Fruit fly (Drosophila melanogaster): Measurements from ENCODE around the gene CG2444.

DNA sequence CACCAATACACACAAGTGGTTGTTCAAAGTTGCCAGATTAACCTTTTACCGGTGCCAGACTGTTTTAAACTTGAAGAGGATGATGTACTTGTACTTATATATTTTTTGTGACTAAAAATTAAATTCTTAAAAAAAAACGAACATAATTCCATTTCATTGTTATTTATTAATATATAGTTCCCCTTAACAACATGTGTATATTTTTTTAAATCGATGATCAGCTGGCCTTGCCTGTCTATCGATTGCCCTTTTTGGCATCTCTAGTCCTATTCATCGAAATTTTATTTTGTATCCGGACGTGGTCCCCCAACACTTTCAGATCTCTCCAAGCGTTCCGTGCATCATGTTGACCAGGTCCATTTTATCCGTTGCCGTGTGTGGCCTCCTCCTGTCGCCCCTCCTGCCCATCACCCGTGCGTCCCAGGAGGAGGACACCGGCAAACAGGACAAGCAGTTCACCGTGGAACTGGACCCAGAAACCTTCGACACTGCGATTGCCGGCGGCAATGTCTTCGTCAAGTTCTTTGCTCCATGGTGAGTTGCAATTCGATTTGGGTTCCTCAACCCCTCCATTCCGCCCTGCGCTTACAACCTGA, 11.7 kb upstream of the CG2444 start, which contains the start of gene prtp:
- TF ChIP-seq gl (tag; optimal IDR thresholded peaks at IDR 0.05), result no peak
- TF ChIP-seq Snoo (tag; optimal IDR thresholded peaks at IDR 0.05), result no peak
- no peak for TF ChIP-seq D1 (tag; optimal IDR thresholded peaks at IDR 0.05)
- TF ChIP-seq Pif1A (GFP tag; optimal IDR thresholded peaks at IDR 0.05), result no peak
- TF ChIP-seq CG17806 (tag; optimal IDR thresholded peaks at IDR 0.05), result no peak
- TF ChIP-seq CG12605 (GFP tag; IDR thresholded peaks at IDR 0.05), result no peak
- TF ChIP-seq CG13204 (GFP tag; optimal IDR thresholded peaks at IDR 0.05), result no peak
- TF ChIP-seq Pif1B (GFP tag; optimal IDR thresholded peaks at IDR 0.05), result no peak
- TF ChIP-seq Ets98B (GFP tag; IDR thresholded peaks at IDR 0.05), result no peak

Data from whole organism, pupa.